Worm (Caenorhabditis elegans) whole organism, L1 larva: Measurements from ENCODE around the gene gap-2.

ENCODE experiments used
- fkh-10 ChIP-seq: sonication (generic microtip); optimal IDR thresholded peaks from 2 replicates; lab custom pipeline; 2017; ENCODE audit warnings: missing biosample characterization, missing genetic modification reagents, missing genetic modification characterization
- mef-2 ChIP-seq: fragments of 150-350 bp; optimal IDR thresholded peaks from 2 replicates; lab custom pipeline; 2014; ENCODE audit warnings: missing biosample characterization, missing genetic modification characterization

- TF ChIP-seq fkh-10 (no peak), mef-2 (no peak)
Observed at ce11 chrX:9523118-9523517, 50.8 kb downstream of the gap-2 start, which contains the start of gene C07B5.3.
